Worm (Caenorhabditis elegans): ENCODE results near the gene C49A9.3.
A peak's percentile ranks its signal among the peaks of the same experiment; 100 is the strongest.

Gene C49A9.3

ce11 chrIV:6230560-6231073 is 8.7 kb downstream of the C49A9.3 start, which contains the start of gene F58F9.4:
F58F9.4 (plus strand) TSS chrIV:6231023.
- TF ChIP-seq C34F6.9 (tag; optimal IDR thresholded peaks at IDR 0.05) (no peak), fos-1 (tag; optimal IDR thresholded peaks at IDR 0.05) (peak; percentile 93)

- TF ChIP-seq R02D3.7 (tag; optimal IDR thresholded peaks at IDR 0.05), result no peak
- TF ChIP-seq crh-2 (tag; optimal IDR thresholded peaks at IDR 0.05), result peak; percentile 3
- TF ChIP-seq fos-1 (tag; optimal IDR thresholded peaks at IDR 0.05), result peak; percentile 89
- TF ChIP-seq nhr-6 (tag; optimal IDR thresholded peaks at IDR 0.05), result no peak
Observed at ce11 chrIV:6232769-6233290, 10.9 kb downstream of the C49A9.3 start, which contains the start of gene F58F9.3. F58F9.3 (plus strand) TSS chrIV:6233240.

DNA sequence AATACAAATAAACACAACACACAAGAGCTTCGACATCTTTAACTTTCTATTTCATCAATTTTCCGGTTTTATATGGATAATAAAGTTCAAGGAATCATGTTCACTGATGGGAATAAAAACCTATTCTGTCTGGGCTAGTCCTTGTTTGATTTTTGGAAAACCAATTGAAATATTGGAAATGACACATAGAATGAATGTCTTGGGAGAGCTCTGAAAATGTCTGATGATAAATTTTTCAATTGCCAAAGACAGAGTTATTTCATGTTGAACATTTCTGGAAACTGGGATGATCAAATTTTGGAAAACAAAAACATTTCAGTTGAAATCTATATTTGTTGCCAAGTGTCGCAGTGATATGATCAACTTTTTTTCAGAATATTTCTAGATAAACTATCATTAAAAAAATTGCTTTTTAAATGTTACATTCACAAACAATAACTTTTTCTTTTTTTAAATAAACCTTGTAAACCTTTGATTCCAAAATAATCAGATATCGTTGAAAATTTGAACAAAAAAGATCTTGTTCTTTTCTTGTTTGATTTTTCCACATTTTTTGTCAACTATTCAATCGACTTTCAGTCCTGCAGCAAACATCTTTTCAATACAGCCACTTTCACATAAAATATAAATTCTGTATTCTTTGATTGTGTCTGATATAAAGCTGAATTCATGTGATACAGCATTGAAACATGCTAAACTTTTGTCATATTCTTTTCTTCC is 15.8 kb downstream of the C49A9.3 start, which contains the start of the genes F58F9.6 and F58F9.8:
Gene F58F9.6, minus strand, starts transcription at position 101 of the 720 bp plus-strand sequence.
Gene F58F9.8, plus strand, starts transcription at position 670 of the 720 bp plus-strand sequence.
- no peak for TF ChIP-seq ztf-11 (tag; optimal IDR thresholded peaks at IDR 0.05)
- TF ChIP-seq skn-1 (tag; optimal IDR thresholded peaks at IDR 0.05), result no peak
- no peak for TF ChIP-seq ama-1 (optimal IDR thresholded peaks at IDR 0.05)
- TF ChIP-seq dmd-4 (tag; optimal IDR thresholded peaks at IDR 0.05), result no peak
- no peak for TF ChIP-seq F13H6.1 (tag; optimal IDR thresholded peaks at IDR 0.05)
- no peak for TF ChIP-seq ztf-4 (tag; optimal IDR thresholded peaks at IDR 0.05)
- TF ChIP-seq lin-39 (tag; optimal IDR thresholded peaks at IDR 0.05), result no peak
- no peak for TF ChIP-seq snpc-4 (tag; optimal IDR thresholded peaks at IDR 0.05)
- TF ChIP-seq nhr-12 (tag; optimal IDR thresholded peaks at IDR 0.05), result no peak
- TF ChIP-seq elt-3 (tag; optimal IDR thresholded peaks at IDR 0.05), result no peak
- TF ChIP-seq unc-62 (GFP tag; optimal IDR thresholded peaks at IDR 0.05), result no peak
- TF ChIP-seq nhr-11 (tag; optimal IDR thresholded peaks at IDR 0.05), result no peak
- TF ChIP-seq aly-2 (tag; optimal IDR thresholded peaks at IDR 0.05), result no peak

DNA sequence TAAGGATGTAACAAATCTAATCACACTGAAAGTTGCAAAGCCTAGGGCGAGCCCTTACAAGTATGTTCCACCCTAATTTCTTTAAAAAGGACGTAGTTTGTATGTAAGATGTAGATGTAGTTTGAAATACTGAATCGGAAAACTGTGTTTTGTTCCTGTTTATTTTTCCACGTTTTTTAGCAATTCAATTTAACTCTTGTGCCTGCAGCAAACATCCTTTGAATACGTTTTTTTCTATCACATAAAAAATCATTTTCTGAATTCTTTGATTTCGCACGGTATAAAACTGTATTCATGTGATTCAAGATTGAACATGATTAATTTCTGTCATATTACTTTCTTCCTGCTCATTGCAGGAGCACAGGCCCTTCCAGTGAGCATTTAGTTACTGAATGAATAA is 18.1 kb downstream of the C49A9.3 start, which contains the start of gene F58F9.9:
Gene F58F9.9, plus strand, starts transcription at position 301 of the 400 bp plus-strand sequence.
- no peak for TF ChIP-seq nhr-25 (tag; optimal IDR thresholded peaks at IDR 0.05)

ce11 chrIV:6248486-6248885 is 26.6 kb downstream of the C49A9.3 start, which contains the start of gene acox-3:
acox-3 (minus strand) TSS chrIV:6248492.
- TF ChIP-seq crh-2 (tag; optimal IDR thresholded peaks at IDR 0.05), result peak; percentile 24
- peak; percentile 28 for TF ChIP-seq blmp-1 (tag; optimal IDR thresholded peaks at IDR 0.05; ENCODE audit: insufficient read depth)
- no peak for TF ChIP-seq ZK546.5 (tag; optimal IDR thresholded peaks at IDR 0.05)
- no peak for TF ChIP-seq sem-4 (tag; optimal IDR thresholded peaks at IDR 0.05)
- no peak for TF ChIP-seq ztf-4 (tag; optimal IDR thresholded peaks at IDR 0.05)
- TF ChIP-seq snpc-4 (tag; optimal IDR thresholded peaks at IDR 0.05), result no peak
- no peak for TF ChIP-seq peb-1 (tag; optimal IDR thresholded peaks at IDR 0.05)
- TF ChIP-seq F13H6.1 (tag; optimal IDR thresholded peaks at IDR 0.05), result no peak
- no peak for TF ChIP-seq lin-13 (GFP tag; optimal IDR thresholded peaks at IDR 0.05)
- TF ChIP-seq mdl-1 (tag; optimal IDR thresholded peaks at IDR 0.05), result no peak
- TF ChIP-seq lin-11 (tag; optimal IDR thresholded peaks at IDR 0.05), result no peak
- TF ChIP-seq C34F6.9 (tag; optimal IDR thresholded peaks at IDR 0.05), result no peak
- no peak for TF ChIP-seq ama-1 (optimal IDR thresholded peaks at IDR 0.05)
- peak; percentile 56 for TF ChIP-seq fos-1 (tag; optimal IDR thresholded peaks at IDR 0.05)
- TF ChIP-seq sma-9 (GFP tag; optimal IDR thresholded peaks at IDR 0.05), result peak; percentile 82
- TF ChIP-seq sma-9 (tag; optimal IDR thresholded peaks at IDR 0.05), result no peak
- no peak for TF ChIP-seq nhr-6 (tag; optimal IDR thresholded peaks at IDR 0.05)
- no peak for TF ChIP-seq nhr-77 (tag; optimal IDR thresholded peaks at IDR 0.05)
- TF ChIP-seq mbf-1 (tag; optimal IDR thresholded peaks at IDR 0.05), result no peak
- TF ChIP-seq skn-1 (tag; optimal IDR thresholded peaks at IDR 0.05), result no peak
- no peak for TF ChIP-seq dmd-4 (tag; optimal IDR thresholded peaks at IDR 0.05)
- TF ChIP-seq sma-3 (GFP tag; optimal IDR thresholded peaks at IDR 0.05), result no peak
- TF ChIP-seq unc-39 (tag; optimal IDR thresholded peaks at IDR 0.05), result no peak
- TF ChIP-seq elt-3 (tag; optimal IDR thresholded peaks at IDR 0.05), result no peak
- no peak for TF ChIP-seq nhr-12 (tag; optimal IDR thresholded peaks at IDR 0.05)
- TF ChIP-seq nhr-10 (tag; optimal IDR thresholded peaks at IDR 0.05), result no peak
- TF ChIP-seq gmeb-1 (tag; optimal IDR thresholded peaks at IDR 0.05), result peak; percentile 58
- no peak for TF ChIP-seq nhr-25 (tag; optimal IDR thresholded peaks at IDR 0.05)
